Fruit fly (Drosophila melanogaster): ENCODE data around the gene CG13054.

The CG13054 gene

dm6 chr3L:16257118-16257627, at the start of gene CG13054:
CG13054 (minus strand) TSS chr3L:16257191.
- TF ChIP-seq CG4496 (GFP tag; IDR thresholded peaks at IDR 0.05) = 0 out of 3 replicates have a peak, but pooled peaks have one; percentile 48
- peak; percentile 65; the same call in 1 of the 2 replicates for TF ChIP-seq CG12605 (GFP tag; IDR thresholded peaks at IDR 0.05)
- no peak for TF ChIP-seq CG9948 (tag; optimal IDR thresholded peaks at IDR 0.05)

- no peak for TF ChIP-seq Pif1B (GFP tag; optimal IDR thresholded peaks at IDR 0.05)
- TF ChIP-seq gl (tag; optimal IDR thresholded peaks at IDR 0.05) = no peak
- no peak for TF ChIP-seq CG4496 (GFP tag; IDR thresholded peaks at IDR 0.05)
- TF ChIP-seq CG10348 (GFP tag; IDR thresholded peaks at IDR 0.05) = no peak
- TF ChIP-seq CG8301 (tag; optimal IDR thresholded peaks at IDR 0.05) = no peak
- no peak for TF ChIP-seq CG8159 (tag; optimal IDR thresholded peaks at IDR 0.05)
- no peak for TF ChIP-seq Snoo (tag; optimal IDR thresholded peaks at IDR 0.05)
- TF ChIP-seq CG14655 (GFP tag; optimal IDR thresholded peaks at IDR 0.05) = no peak
- TF ChIP-seq CG12605 (GFP tag; IDR thresholded peaks at IDR 0.05) = no peak
- no peak for TF ChIP-seq Ets98B (GFP tag; IDR thresholded peaks at IDR 0.05)
- TF ChIP-seq rn (GFP tag; IDR thresholded peaks at IDR 0.05) = no peak
- no peak for TF ChIP-seq EcR (GFP tag; optimal IDR thresholded peaks at IDR 0.05)
- TF ChIP-seq fd96Ca (GFP tag; IDR thresholded peaks at IDR 0.05) = no peak
- TF ChIP-seq Pif1A (GFP tag; optimal IDR thresholded peaks at IDR 0.05) = no peak
Observed at dm6 chr3L:16305820-16306650, 49.0 kb upstream of the CG13054 start, which contains the start of the genes CG13043 and CG13063. CG13043 (minus strand) TSS chr3L:16305870. CG13063 (plus strand) TSS chr3L:16306600.

DNA sequence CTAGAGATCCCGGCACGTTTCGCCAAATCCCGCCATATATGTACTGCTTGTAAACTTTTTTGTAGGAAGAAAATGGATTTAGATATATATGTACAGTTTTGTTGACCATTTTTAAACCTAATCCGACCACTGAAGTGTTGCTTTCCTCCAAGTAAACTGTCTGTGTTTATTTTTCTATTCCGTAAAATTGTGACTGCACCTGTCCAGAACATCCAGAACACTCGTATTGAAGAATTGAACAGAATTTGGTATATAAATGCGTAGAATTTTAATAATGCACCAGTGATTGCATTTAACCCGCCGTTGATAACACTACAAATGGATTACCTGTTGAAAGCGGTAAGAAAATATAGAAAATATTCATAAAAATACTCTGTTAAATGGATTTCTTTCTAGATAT, 47.0 kb upstream of the CG13054 start, which contains the start of gene CG43249:
Gene CG43249 (plus strand): TSS at position 301 of the 400 bp plus-strand sequence.
- no peak for TF ChIP-seq Snoo (tag; optimal IDR thresholded peaks at IDR 0.05)
- TF ChIP-seq rn (GFP tag; IDR thresholded peaks at IDR 0.05) = no peak
- TF ChIP-seq EcR (GFP tag; optimal IDR thresholded peaks at IDR 0.05) = no peak
- no peak for TF ChIP-seq CG10348 (GFP tag; IDR thresholded peaks at IDR 0.05)
- TF ChIP-seq CG4496 (GFP tag; IDR thresholded peaks at IDR 0.05) = no peak
- TF ChIP-seq Pif1A (GFP tag; optimal IDR thresholded peaks at IDR 0.05) = no peak
- no peak for TF ChIP-seq CG17806 (tag; optimal IDR thresholded peaks at IDR 0.05)
- no peak for TF ChIP-seq CG14655 (GFP tag; optimal IDR thresholded peaks at IDR 0.05)
- TF ChIP-seq CG34367 (tag; optimal IDR thresholded peaks at IDR 0.05) = no peak
- no peak for TF ChIP-seq CG15710 (tag; optimal IDR thresholded peaks at IDR 0.05)
- TF ChIP-seq CG32121 (GFP tag; IDR thresholded peaks at IDR 0.05) = no peak
- TF ChIP-seq gl (tag; optimal IDR thresholded peaks at IDR 0.05) = no peak
- TF ChIP-seq CG9948 (tag; optimal IDR thresholded peaks at IDR 0.05) = no peak
- no peak for TF ChIP-seq CG12605 (GFP tag; IDR thresholded peaks at IDR 0.05)
- no peak for TF ChIP-seq CG13204 (GFP tag; optimal IDR thresholded peaks at IDR 0.05)
- TF ChIP-seq fd96Ca (GFP tag; IDR thresholded peaks at IDR 0.05) = no peak
- no peak for TF ChIP-seq D1 (tag; optimal IDR thresholded peaks at IDR 0.05)
- TF ChIP-seq Pif1B (GFP tag; optimal IDR thresholded peaks at IDR 0.05) = no peak
- no peak for TF ChIP-seq CG8159 (tag; optimal IDR thresholded peaks at IDR 0.05)

dm6 chr3L:16303078-16303477, 46.1 kb upstream of the CG13054 start, which contains the start of gene CG13044:
CG13044 (minus strand) TSS chr3L:16303178.
- no peak for TF ChIP-seq Pif1B (GFP tag; optimal IDR thresholded peaks at IDR 0.05)

DNA sequence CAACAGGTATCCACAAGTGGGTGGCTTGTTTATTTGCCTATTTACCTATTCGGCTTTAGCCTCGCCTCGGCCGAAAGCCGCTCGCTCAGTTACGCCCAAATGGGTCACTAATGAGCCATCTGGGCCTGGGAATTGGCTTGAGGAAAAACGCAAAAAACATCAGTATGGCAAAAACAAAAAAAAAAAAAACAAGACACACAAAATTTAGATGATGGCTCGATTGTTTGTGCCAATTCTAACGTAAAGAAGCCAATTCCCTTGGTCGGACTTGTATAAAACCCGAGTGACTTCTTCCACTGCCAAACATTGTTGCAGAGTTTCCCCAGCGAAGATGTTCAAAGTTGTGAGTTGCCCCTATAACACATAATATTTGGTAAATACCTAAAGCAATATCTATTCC, 44.2 kb upstream of the CG13054 start, which contains the start of gene CG4982:
Gene CG4982 (plus strand): TSS at position 301 of the 400 bp plus-strand sequence.
- no peak for TF ChIP-seq CG12605 (GFP tag; IDR thresholded peaks at IDR 0.05)

dm6 chr3L:16295447-16295846, 38.5 kb upstream of the CG13054 start, which contains the start of gene CG4962:
CG4962 (minus strand) TSS chr3L:16295547.
- TF ChIP-seq CG8301 (tag; optimal IDR thresholded peaks at IDR 0.05) (no peak), CG4496 (GFP tag; IDR thresholded peaks at IDR 0.05) (no peak), D1 (tag; optimal IDR thresholded peaks at IDR 0.05) (no peak), CG10348 (GFP tag; IDR thresholded peaks at IDR 0.05) (no peak)

DNA sequence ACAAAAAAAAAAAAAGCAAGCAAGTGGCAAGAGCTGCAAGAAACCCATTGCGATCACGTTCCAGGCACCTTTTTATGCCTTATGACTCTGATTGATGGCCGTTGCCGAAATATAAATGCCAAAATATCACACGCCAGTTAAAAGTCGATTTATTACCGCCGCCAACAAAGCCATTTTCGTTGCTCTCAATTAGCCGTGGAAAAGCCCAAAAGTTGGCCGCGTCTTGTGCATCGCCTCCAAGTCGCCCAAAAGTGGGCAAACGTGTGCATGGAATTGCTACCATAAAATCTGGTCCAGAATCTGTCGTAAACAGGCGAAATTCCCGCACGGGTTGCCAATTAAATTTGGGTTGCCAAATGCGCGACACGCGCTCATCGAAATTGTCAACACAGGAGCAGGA, 34.7 kb upstream of the CG13054 start:
- no peak for TF ChIP-seq Snoo (tag; optimal IDR thresholded peaks at IDR 0.05)
- no peak for TF ChIP-seq CG15710 (tag; optimal IDR thresholded peaks at IDR 0.05)
- TF ChIP-seq fd96Ca (GFP tag; IDR thresholded peaks at IDR 0.05) = peak; percentile 19; the same call in 1 of the 3 replicates
- TF ChIP-seq CG9948 (tag; optimal IDR thresholded peaks at IDR 0.05) = no peak
- peak; percentile 48 for TF ChIP-seq Ets98B (GFP tag; IDR thresholded peaks at IDR 0.05)
- TF ChIP-seq CG8159 (tag; optimal IDR thresholded peaks at IDR 0.05) = no peak
- peak; percentile 13; the same call in 1 of the 3 replicates for TF ChIP-seq CG4496 (GFP tag; IDR thresholded peaks at IDR 0.05)
